Worm (Caenorhabditis elegans): Measurements from ENCODE around the gene twk-6.

DNA sequence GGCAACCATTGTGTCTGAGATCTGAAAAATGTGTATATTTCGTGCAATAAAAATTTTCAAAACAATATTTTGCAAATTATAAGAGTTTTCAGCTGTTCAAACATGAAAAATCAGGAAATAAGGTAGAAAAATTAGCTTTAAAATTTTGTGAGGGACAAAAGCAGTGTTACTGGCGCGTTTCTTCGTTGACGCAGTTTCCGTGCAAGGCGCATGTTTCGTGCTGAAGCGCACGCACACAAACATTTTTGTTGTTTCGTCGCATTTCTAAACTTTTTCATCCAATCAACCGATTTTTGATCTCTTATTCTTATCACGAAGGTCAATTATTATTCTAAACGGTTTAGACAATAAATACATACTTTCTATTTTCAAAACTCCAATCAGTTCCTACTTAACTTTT, 49.4 kb upstream of the twk-6 start, which contains the start of gene nifk-1:
- no peak for TF ChIP-seq unc-62 (GFP tag; optimal IDR thresholded peaks at IDR 0.05 in 1 of 2)
- no peak for TF ChIP-seq unc-62 (tag; optimal IDR thresholded peaks at IDR 0.05)
- TF ChIP-seq tra-1 (GFP tag; IDR thresholded peaks at IDR 0.05), result no peak
- peak; percentile 80 for TF ChIP-seq dpl-1 (GFP tag; optimal IDR thresholded peaks at IDR 0.05)
- 0 out of 2 replicates have a peak, but pooled peaks have one; percentile 23 for TF ChIP-seq lin-1 (GFP tag; IDR thresholded peaks at IDR 0.05)
- no peak for TF ChIP-seq nhr-25 (tag; optimal IDR thresholded peaks at IDR 0.05; ENCODE audit: borderline replicate concordance, insufficient read depth)
- TF ChIP-seq R02D3.7 (tag; optimal IDR thresholded peaks at IDR 0.05), result no peak
- no peak for TF ChIP-seq attf-4 (tag; optimal IDR thresholded peaks at IDR 0.05)
- TF ChIP-seq ztf-7 (tag; optimal IDR thresholded peaks at IDR 0.05), result peak; percentile 28
- peak; percentile 77 for TF ChIP-seq lin-38 (GFP tag; IDR thresholded peaks at IDR 0.05)
- peak; percentile 22 for TF ChIP-seq nhr-11 (tag; optimal IDR thresholded peaks at IDR 0.05)
- TF ChIP-seq ama-1 (optimal IDR thresholded peaks at IDR 0.05), result no peak
- no peak for TF ChIP-seq ceh-82 (tag; optimal IDR thresholded peaks at IDR 0.05)
- no peak for TF ChIP-seq ZK337.2 (GFP tag; IDR thresholded peaks at IDR 0.05)
